Worm (Caenorhabditis elegans) whole organism, L1 larva: ENCODE measurements around the gene cpr-3.

ENCODE experiments used
- blmp-1 ChIP-seq: fragments of 150-350 bp; optimal IDR thresholded peaks from 2 replicates; lab custom pipeline; 2014; ENCODE audit warnings: missing biosample characterization, missing genetic modification characterization
- ceh-82 ChIP-seq, 3 experiments: fragments of 150-350 bp in 1 of 3; sonication (generic microtip) in 2 of 3; optimal IDR thresholded peaks; 2 replicates each; lab custom pipeline; 2014 to 2017; ENCODE audit warnings: missing biosample characterization in 3 of 3, missing genetic modification characterization in 3 of 3
- elt-3 ChIP-seq, 6 experiments: fragments of 150-350 bp in 1 of 6; sonication (generic microtip); optimal IDR thresholded peaks; 2 replicates each; lab custom pipeline; 2017 to 2018; ENCODE audit warnings: missing biosample characterization in 6 of 6, missing genetic modification characterization in 6 of 6, inconsistent platforms in 1 of 6
- fos-1 ChIP-seq: fragments of 150-350 bp; optimal IDR thresholded peaks from 2 replicates; lab custom pipeline; 2014; ENCODE audit warnings: missing biosample characterization, missing genetic modification characterization
- irx-1 ChIP-seq: sonication (generic microtip); optimal IDR thresholded peaks from 2 replicates; lab custom pipeline; 2016; ENCODE audit warnings: missing genetic modification characterization, missing compliant biosample characterization
- lsy-2 ChIP-seq, 2 experiments: fragments of 150-350 bp; optimal IDR thresholded peaks; 2 replicates each; lab custom pipeline; 2014; ENCODE audit warnings: missing biosample characterization in 2 of 2, missing genetic modification characterization in 2 of 2
- nhr-237 ChIP-seq: fragments of 150-350 bp; optimal IDR thresholded peaks from 2 replicates; lab custom pipeline; 2014; ENCODE audit warnings: missing biosample characterization, missing genetic modification characterization
- nhr-28 ChIP-seq: fragments of 150-350 bp; optimal IDR thresholded peaks from 2 replicates; lab custom pipeline; 2014; ENCODE audit warnings: missing biosample characterization, missing genetic modification characterization
- nhr-71 ChIP-seq: sonication (generic microtip); optimal IDR thresholded peaks from 2 replicates; lab custom pipeline; 2016; ENCODE audit warnings: mild to moderate bottlenecking, missing genetic modification characterization, moderate library complexity, missing compliant biosample characterization
- tlp-1 ChIP-seq: fragments of 150-350 bp; optimal IDR thresholded peaks from 2 replicates; lab custom pipeline; 2014; ENCODE audit warnings: missing biosample characterization, missing genetic modification characterization
- unc-130 ChIP-seq: fragments of 150-350 bp; optimal IDR thresholded peaks from 2 replicates; lab custom pipeline; 2017; ENCODE audit warnings: missing biosample characterization, missing genetic modification characterization, inconsistent platforms

DNA sequence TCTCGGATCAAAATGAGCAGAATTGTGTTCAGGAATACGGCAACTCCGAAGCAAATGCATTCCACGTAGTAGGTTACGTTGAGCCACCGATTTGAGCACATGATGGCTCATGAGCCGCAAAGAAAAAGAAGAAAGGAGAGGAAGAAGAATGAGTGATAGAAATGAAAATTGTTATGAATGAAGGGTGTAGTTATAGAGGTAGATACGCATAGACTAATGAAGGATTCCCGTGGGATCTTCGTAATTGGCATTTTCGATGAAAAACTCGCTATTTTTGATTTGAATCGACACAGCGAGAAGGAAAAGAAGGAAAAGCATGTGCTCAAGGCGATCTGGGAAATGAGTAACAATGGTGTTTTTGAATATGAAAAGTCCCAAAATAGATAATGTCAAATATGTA, 4.6 kb downstream of the cpr-3 start, which contains the start of gene str-96:
- TF ChIP-seq tlp-1 (tag; lab: Kevin White, UChicago), result no peak
- no peak for TF ChIP-seq nhr-237 (tag; lab: Kevin White, UChicago)
- TF ChIP-seq ceh-82 (tag; optimal IDR thresholded peaks at IDR 0.05; lab: Kevin White, UChicago), result no peak
- TF ChIP-seq irx-1 (tag; lab: Kevin White, UChicago), result no peak
- no peak for TF ChIP-seq nhr-71
- TF ChIP-seq unc-130 (tag; lab: Kevin White, UChicago), result no peak
- TF ChIP-seq fos-1 (tag; lab: Kevin White, UChicago), result no peak
- TF ChIP-seq lsy-2 (tag; optimal IDR thresholded peaks at IDR 0.05; lab: Kevin White, UChicago), result no peak
- TF ChIP-seq blmp-1 (tag; lab: Kevin White, UChicago), result no peak
- no peak for TF ChIP-seq nhr-28 (tag; lab: Kevin White, UChicago)
- no peak for TF ChIP-seq elt-3 (tag; optimal IDR thresholded peaks at IDR 0.05; lab: Kevin White, UChicago)
